Fruit fly (Drosophila melanogaster) ovary, adult (tissue): ENCODE data around the gene Spp.

Source experiments
- CG17801 ChIP-seq: fragments of 200-800 bp; optimal IDR thresholded peaks from 2 replicates; lab custom pipeline; 2019; ENCODE audit warnings: missing biosample characterization, mild to moderate bottlenecking, missing genetic modification characterization, moderate library complexity; ENCODE audit not compliant: partially characterized antibody

Gene Spp

dm6 chr2L:501622-502021 is 42.8 kb downstream of the Spp start:
- no peak for TF ChIP-seq CG17801 (GFP tag; lab: Kevin White, UChicago)

- no peak for TF ChIP-seq CG17801 (GFP tag; lab: Kevin White, UChicago)
Measured at dm6 chr2L:499939-500338, 44.5 kb downstream of the Spp start.

DNA sequence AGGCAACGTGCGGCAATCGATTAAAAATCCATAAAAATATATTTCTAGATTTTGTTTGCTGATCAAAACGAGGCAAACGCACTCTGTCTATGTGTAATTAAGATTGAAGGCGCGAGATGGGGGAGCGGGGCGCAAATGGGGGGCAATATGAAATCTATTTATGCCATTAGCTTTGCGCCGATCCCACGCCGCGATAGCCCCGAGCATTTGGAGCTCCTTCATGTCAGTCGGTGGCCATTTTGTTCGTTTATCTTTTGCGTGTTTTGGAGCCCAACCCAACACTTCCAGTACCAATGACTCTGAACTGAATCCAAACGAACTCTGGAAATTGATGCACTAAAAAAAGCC is 46.0 kb downstream of the Spp start:
- TF ChIP-seq CG17801 (GFP tag; lab: Kevin White, UChicago) = no peak

DNA sequence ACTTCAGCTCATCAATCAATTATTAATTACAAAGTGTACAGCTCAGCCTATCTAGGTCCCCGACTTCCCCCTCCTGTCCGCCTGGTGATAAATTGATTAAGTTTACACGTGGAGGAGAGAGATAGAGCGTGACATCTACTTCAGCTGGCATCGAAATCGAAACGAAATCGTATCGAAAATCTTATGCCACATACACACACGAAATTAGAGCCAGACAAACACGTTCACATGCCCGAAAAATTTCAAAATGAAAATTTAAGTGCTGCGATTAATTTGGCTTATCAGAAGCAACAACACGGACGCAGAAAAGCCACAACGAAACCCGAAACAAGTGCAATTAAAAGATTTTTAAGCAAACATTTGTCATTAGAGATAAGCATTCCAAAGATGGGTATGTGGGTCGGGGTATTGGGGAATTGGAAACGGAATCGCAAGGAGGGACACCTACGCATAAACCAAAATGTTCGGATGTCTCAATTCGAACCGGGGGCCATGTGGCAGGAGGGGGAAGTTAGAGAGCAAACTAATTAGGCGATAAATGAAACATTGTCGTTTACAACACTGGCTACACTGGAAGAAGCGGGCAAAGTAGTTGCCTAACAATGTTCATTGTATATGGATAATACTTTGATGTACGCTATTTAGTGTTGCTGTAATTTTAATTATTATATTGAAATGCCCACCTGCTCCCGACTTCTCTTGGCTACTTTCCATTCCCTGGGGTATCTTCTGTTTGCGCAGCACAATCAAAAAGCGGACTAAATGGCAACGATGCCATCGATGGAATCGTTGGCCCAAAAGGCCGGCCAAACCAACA is 46.6 kb downstream of the Spp start:
- no peak for TF ChIP-seq CG17801 (GFP tag; lab: Kevin White, UChicago)

- no peak for TF ChIP-seq CG17801 (GFP tag; lab: Kevin White, UChicago)
Measured at dm6 chr2L:496841-497240, 47.6 kb downstream of the Spp start.

DNA sequence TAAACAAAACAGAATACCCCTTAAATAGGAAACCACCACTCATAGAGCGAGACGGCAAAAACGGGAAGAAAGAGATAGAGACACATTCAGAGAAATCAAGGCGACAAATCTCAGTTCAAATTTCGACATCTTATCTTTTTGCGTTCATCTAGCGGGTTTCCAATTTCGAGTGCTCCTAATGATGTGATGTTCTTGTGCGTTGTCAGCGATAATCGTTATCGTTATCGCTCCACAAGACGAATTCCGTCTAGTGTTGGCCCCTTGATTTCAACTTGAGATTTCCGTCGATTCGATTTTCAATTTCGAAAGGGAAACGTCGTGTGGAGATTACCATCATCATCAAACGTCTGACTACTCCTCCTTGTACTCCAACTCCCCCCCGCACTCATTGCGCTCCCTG is 48.0 kb downstream of the Spp start:
- no peak for TF ChIP-seq CG17801 (GFP tag; lab: Kevin White, UChicago)

DNA sequence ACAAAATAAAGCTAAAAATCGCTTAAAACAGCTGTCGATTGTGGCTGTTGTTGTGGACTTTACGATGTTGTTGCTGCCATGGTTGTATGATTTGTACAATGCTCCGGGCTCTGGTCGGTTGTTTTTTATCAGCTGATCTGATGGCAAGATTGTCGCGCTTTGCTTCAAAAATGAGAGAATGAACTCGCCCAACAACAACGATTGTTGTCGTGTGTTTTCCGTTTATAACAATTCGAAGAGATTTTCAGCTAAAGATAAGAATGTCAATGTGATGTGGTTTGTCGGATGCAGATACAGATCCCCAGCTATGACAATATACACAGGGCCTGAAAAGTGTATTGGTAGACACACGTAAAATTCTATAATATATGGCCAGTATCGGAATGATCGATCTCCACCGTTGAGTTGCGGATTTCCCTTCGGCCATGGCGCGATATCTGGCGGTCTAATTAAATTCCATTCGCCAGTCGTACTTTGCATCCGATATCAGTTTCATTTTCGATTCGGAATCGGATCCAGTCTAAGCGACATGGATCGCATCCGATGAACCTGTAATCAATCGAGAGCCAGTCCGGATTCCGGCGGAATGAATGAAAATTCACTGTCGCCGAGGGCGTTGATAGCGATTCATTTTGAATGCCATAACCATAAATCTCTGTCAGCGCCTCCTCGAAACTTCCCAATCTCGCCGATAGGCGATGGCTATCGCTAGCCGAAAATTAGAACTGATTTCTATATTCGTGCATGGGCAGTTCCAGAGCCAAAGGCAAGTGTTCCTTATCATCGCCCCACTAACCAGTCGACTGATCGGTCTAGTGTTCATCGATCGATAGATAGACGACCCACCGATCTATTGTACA is 48.8 kb downstream of the Spp start:
- TF ChIP-seq CG17801 (GFP tag; lab: Kevin White, UChicago) = no peak

dm6 chr2L:493274-493673 is 51.2 kb downstream of the Spp start:
- TF ChIP-seq CG17801 (GFP tag; lab: Kevin White, UChicago) = peak; percentile 21
